Worm (Caenorhabditis elegans) whole organism, late embryonic: ENCODE data around the gene algn-2.

Experiments used
- K09A11.1 ChIP-seq: sonication (generic microtip); optimal IDR thresholded peaks from 2 replicates; lab custom pipeline; 2017; ENCODE audit warnings: antibody characterized with exemption, mild to moderate bottlenecking, missing genetic modification characterization, missing compliant biosample characterization; ENCODE audit not compliant: insufficient read depth
- ceh-14 ChIP-seq: sonication (generic microtip); optimal IDR thresholded peaks from 2 replicates; lab custom pipeline; 2016; ENCODE audit warnings: missing genotype, missing genetic modification characterization, missing compliant biosample characterization
- ceh-18 ChIP-seq: sonication (generic microtip); optimal IDR thresholded peaks from 2 replicates; lab custom pipeline; 2016; ENCODE audit warnings: missing genetic modification characterization, missing compliant biosample characterization
- ceh-2 ChIP-seq: sonication (generic microtip); optimal IDR thresholded peaks from 2 replicates; lab custom pipeline; 2016; ENCODE audit warnings: missing genotype, missing genetic modification characterization, missing compliant biosample characterization
- ceh-31 ChIP-seq: sonication (generic microtip); optimal IDR thresholded peaks from 2 replicates; lab custom pipeline; 2016; ENCODE audit warnings: missing genetic modification characterization, missing compliant biosample characterization
- ceh-45 ChIP-seq: fragments of 200-800 bp; sonication (Bioruptor generic); IDR thresholded peaks from 2 replicates; pipeline ENCODE4 v1.3.6; 2022; ENCODE audit warnings: missing genetic modification reagents, missing genetic modification characterization, missing compliant biosample characterization
- che-1 ChIP-seq: sonication (generic microtip); optimal IDR thresholded peaks from 2 replicates; lab custom pipeline; 2016; ENCODE audit warnings: mild to moderate bottlenecking, missing genetic modification characterization, missing compliant biosample characterization
- dmd-4 ChIP-seq: sonication (generic microtip); optimal IDR thresholded peaks from 2 replicates; lab custom pipeline; 2016; ENCODE audit warnings: borderline replicate concordance, missing genetic modification characterization, missing compliant biosample characterization
- elt-2 ChIP-seq: sonication (generic microtip); optimal IDR thresholded peaks from 2 replicates; lab custom pipeline; 2016; ENCODE audit warnings: missing genetic modification reagents, missing genetic modification characterization, missing compliant biosample characterization
- ets-4 ChIP-seq: sonication (generic microtip); optimal IDR thresholded peaks from 2 replicates; lab custom pipeline; 2016; ENCODE audit warnings: missing genetic modification characterization, missing compliant biosample characterization
- eyg-1 ChIP-seq: sonication (generic microtip); optimal IDR thresholded peaks from 2 replicates; lab custom pipeline; 2016; ENCODE audit warnings: missing genotype, missing genetic modification characterization, missing compliant biosample characterization
- fkh-6 ChIP-seq: sonication (generic microtip); optimal IDR thresholded peaks from 2 replicates; lab custom pipeline; 2016; ENCODE audit warnings: missing genetic modification characterization, missing compliant biosample characterization
- gmeb-2 ChIP-seq: sonication (generic microtip); optimal IDR thresholded peaks from 2 replicates; lab custom pipeline; 2016; ENCODE audit warnings: missing genetic modification characterization, inconsistent platforms, missing compliant biosample characterization
- hlh-8 ChIP-seq: sonication (generic microtip); optimal IDR thresholded peaks from 2 replicates; lab custom pipeline; 2016; ENCODE audit warnings: missing genotype, missing genetic modification characterization, missing compliant biosample characterization
- lin-11 ChIP-seq: fragments of 200-800 bp; sonication (Bioruptor generic); optimal IDR thresholded peaks from 2 replicates; lab custom pipeline; 2018; ENCODE audit warnings: mild to moderate bottlenecking, missing genetic modification characterization, missing compliant biosample characterization
- mec-3 ChIP-seq: sonication (generic microtip); optimal IDR thresholded peaks from 2 replicates; lab custom pipeline; 2016; ENCODE audit warnings: borderline replicate concordance, missing genetic modification characterization, missing compliant biosample characterization
- nhr-11 ChIP-seq: fragments of 150-350 bp; optimal IDR thresholded peaks from 2 replicates; lab custom pipeline; 2014; ENCODE audit warnings: missing biosample characterization, missing genetic modification characterization
- pag-3 ChIP-seq: sonication (generic microtip); optimal IDR thresholded peaks from 2 replicates; lab custom pipeline; 2016; ENCODE audit warnings: missing compliant biosample characterization, missing genetic modification characterization, borderline replicate concordance
- pat-9 ChIP-seq: fragments of 200-800 bp; sonication (Bioruptor generic); optimal IDR thresholded peaks from 2 replicates; lab custom pipeline; 2018; ENCODE audit warnings: mild to moderate bottlenecking, missing genetic modification characterization, moderate library complexity, missing compliant biosample characterization
- pha-4 ChIP-seq: fragments of 150-350 bp; optimal IDR thresholded peaks from 2 replicates; lab custom pipeline; 2018; ENCODE audit warnings: missing biosample characterization, missing genetic modification reagents, missing genetic modification characterization
- pros-1 ChIP-seq: fragments of 150-350 bp; optimal IDR thresholded peaks from 2 replicates; lab custom pipeline; 2014; ENCODE audit warnings: missing biosample characterization, missing genetic modification reagents, missing genetic modification characterization
- rnt-1 ChIP-seq: sonication (generic microtip); optimal IDR thresholded peaks from 2 replicates; lab custom pipeline; 2016; ENCODE audit warnings: missing genetic modification characterization, missing compliant biosample characterization
- sdc-2 ChIP-seq: sonication (generic microtip); optimal IDR thresholded peaks from 2 replicates; lab custom pipeline; 2016; ENCODE audit warnings: missing genotype, missing genetic modification characterization, missing compliant biosample characterization
- sox-2 ChIP-seq: fragments of 200-800 bp; sonication (Bioruptor generic); IDR thresholded peaks from 2 replicates; pipeline ENCODE4 v1.3.6; 2022; ENCODE audit warnings: missing genetic modification reagents, missing genetic modification characterization, missing compliant biosample characterization
- syd-9 ChIP-seq: sonication (generic microtip); optimal IDR thresholded peaks from 2 replicates; lab custom pipeline; 2016; ENCODE audit warnings: mild to moderate bottlenecking, missing genetic modification characterization, moderate library complexity, missing compliant biosample characterization
- unc-42 ChIP-seq: sonication (generic microtip); optimal IDR thresholded peaks from 2 replicates; lab custom pipeline; 2016; ENCODE audit warnings: missing genotype, missing genetic modification characterization, missing compliant biosample characterization
- unc-86 ChIP-seq: sonication (generic microtip); optimal IDR thresholded peaks from 2 replicates; lab custom pipeline; 2016; ENCODE audit warnings: missing genetic modification characterization, missing compliant biosample characterization

Gene algn-2

DNA sequence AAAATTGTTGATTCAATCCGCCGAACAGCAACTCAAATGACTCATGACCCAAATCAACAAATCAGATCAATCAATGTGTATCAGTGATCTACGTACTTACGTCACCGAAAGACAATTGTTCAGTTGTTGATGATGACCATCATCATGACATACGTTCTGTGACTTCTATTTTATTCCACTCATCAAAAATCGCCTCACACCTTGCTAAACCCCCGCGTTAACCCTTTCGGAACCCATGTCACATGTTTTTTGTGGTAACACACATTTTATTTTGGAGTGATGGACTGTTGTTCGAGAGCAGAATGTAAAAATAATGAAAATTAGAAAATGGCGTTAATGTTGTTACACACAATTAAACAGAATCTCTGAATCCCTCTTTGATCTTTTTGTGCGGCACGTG is 32.7 kb upstream of the algn-2 start:
- no peak for TF ChIP-seq eyg-1
- TF ChIP-seq K09A11.1 = no peak
- TF ChIP-seq unc-86 (tag; lab: Kevin White, UChicago) = no peak
- TF ChIP-seq ceh-31 = no peak
- no peak for TF ChIP-seq sdc-2 (tag; lab: Kevin White, UChicago)
- TF ChIP-seq syd-9 = no peak
- TF ChIP-seq rnt-1 (tag; lab: Kevin White, UChicago) = no peak
- no peak for TF ChIP-seq sox-2
- no peak for TF ChIP-seq mec-3
- TF ChIP-seq lin-11 (tag; lab: Kevin White, UChicago) = no peak
- no peak for TF ChIP-seq nhr-11 (tag; lab: Kevin White, UChicago)
- no peak for TF ChIP-seq ets-4 (tag; lab: Kevin White, UChicago)
- no peak for TF ChIP-seq unc-42 (tag; lab: Kevin White, UChicago)

DNA sequence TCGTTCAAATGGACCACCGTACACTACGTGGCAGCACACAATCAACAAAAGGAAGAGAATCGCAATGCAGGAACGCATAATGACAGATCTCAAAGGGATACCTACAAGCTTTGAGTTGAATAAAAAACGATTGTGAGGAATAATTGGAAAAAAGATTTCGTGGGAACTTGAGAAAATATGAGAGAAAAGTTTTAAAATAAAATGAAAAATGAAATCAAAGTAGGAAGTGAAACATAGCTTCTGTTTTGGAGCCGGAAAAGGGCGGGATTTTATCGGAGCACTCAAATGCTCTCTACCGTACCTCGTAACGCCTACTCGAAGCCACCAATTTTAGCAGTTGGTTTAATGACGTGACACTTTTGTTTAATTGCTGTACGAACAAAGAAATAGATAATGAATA is 30.3 kb upstream of the algn-2 start, which contains the start of gene F09E5.14:
Gene F09E5.14 (minus strand): TSS at position 101 of the 400 bp plus-strand sequence.
- TF ChIP-seq ceh-14 (tag; lab: Kevin White, UChicago) (no peak), gmeb-2 (tag; lab: Kevin White, UChicago) (no peak), unc-86 (tag; lab: Kevin White, UChicago) (no peak), K09A11.1 (no peak), pag-3 (tag; lab: Kevin White, UChicago) (no peak), che-1 (tag; lab: Kevin White, UChicago) (no peak), mec-3 (no peak), fkh-6 (no peak), ceh-18 (no peak)

DNA sequence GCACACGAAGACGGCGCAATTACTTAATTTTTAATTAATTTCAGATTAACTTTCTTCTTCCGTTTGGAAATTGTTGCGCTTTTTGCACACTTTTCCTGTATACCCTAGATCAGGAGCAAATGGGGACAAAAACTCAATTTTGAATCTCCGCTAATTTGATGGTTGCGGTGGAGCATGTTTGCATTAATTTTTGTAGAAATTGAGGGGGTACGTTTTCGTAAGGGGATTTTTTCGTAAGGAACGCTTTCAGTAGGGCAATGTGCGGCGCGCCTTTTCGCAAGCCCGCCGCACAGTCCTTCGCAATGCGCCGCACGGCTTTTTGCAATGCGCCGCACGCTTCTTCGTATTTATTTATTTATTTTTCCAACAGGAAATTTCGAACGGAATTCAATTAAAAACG is 28.7 kb upstream of the algn-2 start:
- TF ChIP-seq elt-2 (tag; lab: Kevin White, UChicago) (peak; percentile 23), ceh-2 (peak; percentile 22), unc-42 (tag; lab: Kevin White, UChicago) (peak; percentile 55), ceh-45 (GFP tag; lab: Robert Waterston, UW) (peak; percentile 66), unc-86 (tag; lab: Kevin White, UChicago) (peak; percentile 6), sox-2 (peak; percentile 42; the same call in 1 of the 2 replicates), ceh-31 (peak; percentile 56)

DNA sequence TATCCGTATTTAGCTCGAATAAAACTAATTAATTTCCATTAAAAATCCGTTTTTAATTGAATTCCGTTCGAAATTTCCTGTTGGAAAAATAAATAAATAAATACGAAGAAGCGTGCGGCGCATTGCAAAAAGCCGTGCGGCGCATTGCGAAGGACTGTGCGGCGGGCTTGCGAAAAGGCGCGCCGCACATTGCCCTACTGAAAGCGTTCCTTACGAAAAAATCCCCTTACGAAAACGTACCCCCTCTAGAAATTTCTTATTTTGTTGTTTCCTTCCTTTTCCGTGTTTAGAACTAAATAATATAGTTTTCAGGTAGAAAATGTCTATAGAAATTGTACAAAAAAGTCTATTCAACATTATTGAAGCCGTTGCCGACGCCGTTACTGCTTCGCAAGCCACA is 24.7 kb upstream of the algn-2 start, which contains the start of gene F09E5.8:
Gene F09E5.8 (plus strand): TSS at position 313 of the 400 bp plus-strand sequence.
- peak; percentile 41; the same call in 1 of the 2 replicates for TF ChIP-seq ceh-45 (GFP tag; lab: Robert Waterston, UW)

DNA sequence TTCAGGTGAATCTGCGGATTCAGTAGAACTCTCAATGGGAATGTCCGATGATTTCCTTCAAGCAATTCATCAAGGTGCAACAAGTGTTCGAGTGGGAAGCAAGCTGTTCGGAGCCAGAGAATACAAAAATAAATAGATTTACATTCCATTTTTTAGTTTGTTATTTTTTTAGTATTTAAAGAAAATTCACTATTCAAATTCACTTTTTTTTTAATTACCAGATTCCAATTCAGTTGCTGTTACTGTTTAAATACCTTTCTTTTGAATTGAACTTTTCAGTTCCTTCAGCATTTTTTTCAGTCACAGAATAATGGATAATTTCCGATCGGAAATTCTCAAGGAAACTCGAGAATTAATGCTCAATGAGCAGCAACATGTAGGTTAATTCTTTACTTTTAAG is 23.3 kb upstream of the algn-2 start, which contains the start of gene F09E5.7:
Gene F09E5.7 (plus strand): TSS at position 301 of the 400 bp plus-strand sequence.
- TF ChIP-seq hlh-8 (tag; lab: Kevin White, UChicago) (no peak), nhr-11 (tag; lab: Kevin White, UChicago) (no peak)

DNA sequence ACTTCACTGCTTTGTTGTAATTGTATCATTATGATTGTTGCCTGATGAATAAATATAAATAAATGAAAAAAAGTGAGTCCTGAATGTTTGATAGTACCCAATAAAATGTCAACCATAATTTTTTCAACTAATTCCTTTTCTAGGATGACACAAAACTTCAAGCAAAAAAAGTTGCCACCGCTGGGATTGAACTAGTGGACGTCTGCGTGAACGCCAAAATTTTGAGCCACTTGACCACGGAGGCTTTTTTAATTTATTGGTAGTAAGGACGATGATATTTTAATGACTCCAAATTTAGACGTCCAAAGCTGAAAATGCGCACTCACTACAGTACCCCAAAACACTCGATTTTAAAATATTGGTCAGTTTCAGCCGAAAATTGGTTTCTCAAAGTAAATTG is 21.4 kb upstream of the algn-2 start:
- TF ChIP-seq pha-4 (tag; lab: Kevin White, UChicago) (no peak), elt-2 (tag; lab: Kevin White, UChicago) (peak; percentile 9)

DNA sequence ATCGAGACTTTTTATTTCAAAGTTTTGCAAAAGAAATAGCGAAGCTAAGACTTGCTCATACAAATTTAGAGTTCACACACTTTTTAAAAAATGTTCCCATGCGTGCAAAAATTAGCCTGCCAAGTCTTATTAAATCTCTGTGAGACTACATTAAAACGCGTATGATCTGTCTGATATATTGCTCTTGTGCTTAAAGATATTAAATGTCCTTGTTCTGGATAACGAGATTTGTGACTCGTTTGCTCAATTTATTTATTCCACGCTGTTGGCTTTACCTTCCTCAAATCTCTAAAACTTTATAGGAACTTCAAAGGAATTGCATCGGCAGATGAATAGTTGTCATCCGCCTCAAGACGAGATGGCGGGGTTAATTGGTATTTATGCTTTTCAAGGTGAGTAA is 19.7 kb upstream of the algn-2 start, which contains the start of gene srg-69:
Gene srg-69 (plus strand): TSS at position 301 of the 400 bp plus-strand sequence.
- TF ChIP-seq ceh-2 (no peak), dmd-4 (tag; lab: Kevin White, UChicago) (no peak), pat-9 (tag; lab: Kevin White, UChicago) (no peak), pros-1 (tag; lab: Kevin White, UChicago) (no peak)
